Worm (Caenorhabditis elegans): ENCODE measurements around the gene srz-13.

- TF ChIP-seq ceh-82 (tag; optimal IDR thresholded peaks at IDR 0.05), result no peak
- no peak for TF ChIP-seq nhr-28 (tag; optimal IDR thresholded peaks at IDR 0.05)
- no peak for TF ChIP-seq nhr-237 (tag; optimal IDR thresholded peaks at IDR 0.05)
- TF ChIP-seq zag-1 (tag; optimal IDR thresholded peaks at IDR 0.05), result no peak
- no peak for TF ChIP-seq efl-1 (optimal IDR thresholded peaks at IDR 0.05)
- no peak for TF ChIP-seq efl-1 (GFP tag; optimal IDR thresholded peaks at IDR 0.05 in 1 of 2)
- TF ChIP-seq elt-3 (tag; optimal IDR thresholded peaks at IDR 0.05), result no peak
- no peak for TF ChIP-seq snpc-4 (tag; optimal IDR thresholded peaks at IDR 0.05)
- no peak for TF ChIP-seq ztf-11 (tag; optimal IDR thresholded peaks at IDR 0.05)
- TF ChIP-seq nhr-77 (tag; optimal IDR thresholded peaks at IDR 0.05), result no peak
- no peak for TF ChIP-seq nhr-76 (tag; optimal IDR thresholded peaks at IDR 0.05)
- TF ChIP-seq mep-1 (tag; optimal IDR thresholded peaks at IDR 0.05), result no peak
- no peak for TF ChIP-seq skn-1 (tag; optimal IDR thresholded peaks at IDR 0.05)
- TF ChIP-seq snu-23 (GFP tag; optimal IDR thresholded peaks at IDR 0.05), result no peak
- TF ChIP-seq lin-39 (tag; optimal IDR thresholded peaks at IDR 0.05), result no peak
Measured at ce11 chrV:16162124-16162735, 20.0 kb upstream of the srz-13 start, which contains the start of the genes str-109 and F10A3.11.

Measured in whole organism, L1 larva.